Worm (Caenorhabditis elegans) whole organism, L2 larva: ENCODE data around the gene T21C12.8.
A peak's percentile ranks its signal among the peaks of the same experiment; 100 is the strongest.

ENCODE experiments used
- C34F6.9 ChIP-seq: fragments of 150-350 bp; optimal IDR thresholded peaks from 2 replicates; lab custom pipeline; 2014; ENCODE audit warnings: missing biosample characterization, missing genetic modification characterization
- F13H6.1 ChIP-seq: sonication (generic microtip); optimal IDR thresholded peaks from 2 replicates; lab custom pipeline; 2016; ENCODE audit warnings: missing genetic modification characterization, missing compliant biosample characterization
- R02D3.7 ChIP-seq: fragments of 150-350 bp; optimal IDR thresholded peaks from 2 replicates; lab custom pipeline; 2014; ENCODE audit warnings: missing biosample characterization, missing genetic modification characterization
- Y55F3AM.14 ChIP-seq: fragments of 200-800 bp; sonication (Bioruptor generic); optimal IDR thresholded peaks from 2 replicates; lab custom pipeline; 2018; ENCODE audit warnings: mild to moderate bottlenecking, missing genetic modification characterization, missing compliant biosample characterization
- ZK546.5 ChIP-seq: sonication (generic microtip); optimal IDR thresholded peaks from 2 replicates; lab custom pipeline; 2017; ENCODE audit warnings: missing biosample characterization, missing genetic modification characterization
- alr-1 ChIP-seq: fragments of 150-350 bp; optimal IDR thresholded peaks from 2 replicates; lab custom pipeline; 2014; ENCODE audit warnings: missing biosample characterization, missing genetic modification characterization
- aly-2 ChIP-seq: fragments of 150-350 bp; optimal IDR thresholded peaks from 2 replicates; lab custom pipeline; 2014; ENCODE audit warnings: missing biosample characterization, missing genetic modification characterization
- ama-1 ChIP-seq: fragments of 150-350 bp; optimal IDR thresholded peaks from 2 replicates; lab custom pipeline; 2018; ENCODE audit warnings: inconsistent platforms
- crh-2 ChIP-seq: sonication (generic microtip); optimal IDR thresholded peaks from 2 replicates; lab custom pipeline; 2017; ENCODE audit warnings: missing biosample characterization, missing genetic modification characterization
- egl-27 ChIP-seq: sonication (generic microtip); optimal IDR thresholded peaks from 3 replicates; lab custom pipeline; 2017; ENCODE audit warnings: missing biosample characterization, missing genetic modification reagents, missing genetic modification characterization
- fos-1 ChIP-seq: fragments of 150-350 bp; optimal IDR thresholded peaks from 2 replicates; lab custom pipeline; 2014; ENCODE audit warnings: missing biosample characterization, missing genetic modification characterization
- gmeb-1 ChIP-seq: fragments of 150-350 bp; optimal IDR thresholded peaks from 2 replicates; lab custom pipeline; 2014; ENCODE audit warnings: missing biosample characterization, missing genetic modification characterization
- lin-11 ChIP-seq: fragments of 150-350 bp; sonication (generic microtip); optimal IDR thresholded peaks from 2 replicates; lab custom pipeline; 2014; ENCODE audit warnings: missing biosample characterization, missing genetic modification characterization, inconsistent platforms, mixed read lengths
- lin-13 ChIP-seq: fragments of 150-350 bp; optimal IDR thresholded peaks from 2 replicates; lab custom pipeline; 2014; ENCODE audit warnings: missing biosample characterization, missing genetic modification reagents, missing genetic modification characterization
- lsy-2 ChIP-seq, 2 experiments: fragments of 150-350 bp in 1 of 2; sonication (generic microtip) in 1 of 2; optimal IDR thresholded peaks; 2 replicates each; lab custom pipeline; 2014 to 2017; ENCODE audit warnings: missing biosample characterization in 2 of 2, missing genetic modification characterization in 2 of 2
- mab-5 ChIP-seq: fragments of 150-350 bp; optimal IDR thresholded peaks from 2 replicates; lab custom pipeline; 2014; ENCODE audit warnings: missing biosample characterization, missing genetic modification characterization
- mbf-1 ChIP-seq: sonication (generic microtip); optimal IDR thresholded peaks from 2 replicates; lab custom pipeline; 2017; ENCODE audit warnings: missing biosample characterization, missing genetic modification characterization
- mdl-1 ChIP-seq, 2 experiments: fragments of 150-350 bp in 1 of 2; sonication (generic microtip) in 1 of 2; optimal IDR thresholded peaks; 2 replicates each; lab custom pipeline; 2017; ENCODE audit warnings: missing biosample characterization in 2 of 2, missing genetic modification characterization in 2 of 2
- nhr-10 ChIP-seq: sonication (generic microtip); optimal IDR thresholded peaks from 2 replicates; lab custom pipeline; 2017; ENCODE audit warnings: missing biosample characterization, missing genetic modification characterization
- nhr-12 ChIP-seq: fragments of 150-350 bp; optimal IDR thresholded peaks from 2 replicates; lab custom pipeline; 2014; ENCODE audit warnings: missing biosample characterization, missing genetic modification characterization
- nhr-129 ChIP-seq: fragments of 150-350 bp; optimal IDR thresholded peaks from 2 replicates; lab custom pipeline; 2014; ENCODE audit warnings: missing biosample characterization, missing genetic modification characterization
- nhr-21 ChIP-seq: fragments of 150-350 bp; optimal IDR thresholded peaks from 2 replicates; lab custom pipeline; 2014; ENCODE audit warnings: missing biosample characterization, missing genetic modification characterization
- nhr-23 ChIP-seq: fragments of 150-350 bp; optimal IDR thresholded peaks from 2 replicates; lab custom pipeline; 2014; ENCODE audit warnings: missing biosample characterization, missing genetic modification reagents, missing genetic modification characterization
- nhr-237 ChIP-seq: fragments of 150-350 bp; optimal IDR thresholded peaks from 2 replicates; lab custom pipeline; 2014; ENCODE audit warnings: missing biosample characterization, missing genetic modification characterization
- nhr-25 ChIP-seq: fragments of 150-350 bp; sonication (generic microtip); optimal IDR thresholded peaks from 3 replicates; lab custom pipeline; 2014; ENCODE audit warnings: missing biosample characterization, missing genetic modification characterization
- nhr-6 ChIP-seq: fragments of 150-350 bp; optimal IDR thresholded peaks from 2 replicates; lab custom pipeline; 2014; ENCODE audit warnings: missing biosample characterization, missing genetic modification characterization
- nhr-77 ChIP-seq: fragments of 150-350 bp; optimal IDR thresholded peaks from 2 replicates; lab custom pipeline; 2014; ENCODE audit warnings: missing biosample characterization, missing genetic modification characterization
- peb-1 ChIP-seq: fragments of 150-350 bp; optimal IDR thresholded peaks from 2 replicates; lab custom pipeline; 2014; ENCODE audit warnings: missing biosample characterization, missing genetic modification characterization
- sem-4 ChIP-seq: fragments of 150-350 bp; optimal IDR thresholded peaks from 2 replicates; lab custom pipeline; 2014; ENCODE audit warnings: missing biosample characterization, missing genetic modification reagents, missing genetic modification characterization
- skn-1 ChIP-seq: sonication (generic microtip); optimal IDR thresholded peaks from 2 replicates; lab custom pipeline; 2017; ENCODE audit warnings: missing biosample characterization, missing genetic modification characterization
- sma-3 ChIP-seq: sonication (generic microtip); optimal IDR thresholded peaks from 2 replicates; lab custom pipeline; 2016; ENCODE audit warnings: missing genetic modification reagents, missing genetic modification characterization, missing compliant biosample characterization
- sma-9 ChIP-seq, 2 experiments: fragments of 150-350 bp in 1 of 2; sonication (generic microtip) in 1 of 2; optimal IDR thresholded peaks; 2 replicates each; lab custom pipeline; 2014 to 2016; ENCODE audit warnings: missing genetic modification characterization in 2 of 2, mild to moderate bottlenecking in 1 of 2, missing biosample characterization in 1 of 2, missing compliant biosample characterization in 1 of 2, missing genetic modification reagents in 1 of 2, moderate library complexity in 1 of 2
- snpc-4 ChIP-seq: fragments of 150-350 bp; optimal IDR thresholded peaks from 2 replicates; lab custom pipeline; 2014; ENCODE audit warnings: missing biosample characterization, missing genetic modification characterization
- unc-39 ChIP-seq: fragments of 150-350 bp; optimal IDR thresholded peaks from 2 replicates; lab custom pipeline; 2014; ENCODE audit warnings: missing biosample characterization, missing genetic modification characterization
- unc-55 ChIP-seq: fragments of 150-350 bp; sonication (generic microtip); optimal IDR thresholded peaks from 3 replicates; lab custom pipeline; 2014; ENCODE audit warnings: missing biosample characterization, missing genetic modification reagents, missing genetic modification characterization
- unc-62 ChIP-seq: fragments of 150-350 bp; optimal IDR thresholded peaks from 2 replicates; lab custom pipeline; 2014; ENCODE audit warnings: missing biosample characterization, missing genetic modification reagents, missing genetic modification characterization
- ztf-1 ChIP-seq: fragments of 200-800 bp; sonication (Bioruptor generic); conservative IDR thresholded peaks from 2 replicates; pipeline ENCODE4 v1.3.6; 2022; ENCODE audit warnings: missing genetic modification characterization, missing compliant biosample characterization
- ztf-11 ChIP-seq: sonication (generic microtip); optimal IDR thresholded peaks from 2 replicates; lab custom pipeline; 2017; ENCODE audit warnings: missing biosample characterization, missing genetic modification characterization
- ztf-4 ChIP-seq: fragments of 150-350 bp; optimal IDR thresholded peaks from 2 replicates; lab custom pipeline; 2014; ENCODE audit warnings: missing biosample characterization, missing genetic modification characterization

Gene T21C12.8

DNA sequence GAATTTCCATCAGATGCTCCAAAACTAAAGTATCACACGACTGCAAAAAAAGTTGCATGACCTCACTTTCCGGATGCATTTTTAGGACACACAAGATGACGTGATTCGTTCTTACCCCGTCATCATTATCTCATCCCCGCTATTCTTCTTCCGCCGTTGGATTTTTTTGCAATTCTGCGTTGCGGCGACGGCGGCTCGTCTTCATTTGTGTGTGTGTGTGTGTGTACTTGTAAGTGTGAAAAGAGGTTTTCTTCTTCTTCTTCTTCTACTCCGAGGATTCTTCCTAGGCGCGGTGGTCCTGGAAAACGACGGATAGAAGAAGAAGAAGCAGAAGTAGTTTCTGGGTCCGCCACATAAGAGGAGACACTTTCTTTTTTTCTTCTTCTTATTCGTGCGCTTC, 37.1 kb downstream of the T21C12.8 start:
- TF ChIP-seq ztf-11 (no peak), unc-55 (GFP tag; lab: Kevin White, UChicago) (peak; percentile 53), nhr-23 (tag; lab: Kevin White, UChicago) (no peak), sem-4 (tag; lab: Kevin White, UChicago) (no peak), R02D3.7 (tag; lab: Kevin White, UChicago) (no peak), unc-62 (no peak), crh-2 (no peak)

DNA sequence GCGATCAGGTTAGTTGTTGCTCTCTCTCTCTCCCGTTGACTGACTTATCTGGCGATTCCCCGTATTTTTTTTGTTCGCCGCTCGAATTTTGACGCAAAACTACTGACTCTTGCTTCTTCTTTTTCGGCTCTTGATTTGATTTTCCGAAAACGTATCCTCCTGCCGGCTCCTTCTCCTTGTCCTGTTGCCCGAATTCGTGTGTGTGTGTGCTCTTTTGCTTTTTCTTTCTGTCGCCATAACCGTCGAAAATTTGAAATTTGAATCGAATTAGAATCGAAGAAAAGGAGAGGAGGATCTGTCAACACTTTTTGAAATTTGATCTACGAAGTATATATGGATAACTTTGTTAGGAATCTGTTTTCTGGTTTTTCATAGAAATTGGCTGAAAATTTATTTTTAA, 40.3 kb downstream of the T21C12.8 start:
- no peak for TF ChIP-seq lin-11 (tag; lab: Kevin White, UChicago)
- no peak for TF ChIP-seq snpc-4 (tag; lab: Kevin White, UChicago)
- TF ChIP-seq nhr-25 (tag; lab: Kevin White, UChicago), result no peak
- no peak for TF ChIP-seq ztf-1 (GFP tag; lab: Robert Waterston, UW)
- no peak for TF ChIP-seq nhr-12 (tag; lab: Kevin White, UChicago)
- no peak for TF ChIP-seq nhr-77
- no peak for TF ChIP-seq Y55F3AM.14 (GFP tag; lab: Kevin White, UChicago)
- TF ChIP-seq ZK546.5 (tag; lab: Kevin White, UChicago), result no peak
- TF ChIP-seq peb-1, result no peak
- TF ChIP-seq nhr-129 (tag; lab: Kevin White, UChicago), result no peak
- no peak for TF ChIP-seq fos-1
- no peak for TF ChIP-seq aly-2 (tag; lab: Kevin White, UChicago)
- TF ChIP-seq sma-9 (GFP tag; optimal IDR thresholded peaks at IDR 0.05; lab: Kevin White, UChicago), result no peak
- no peak for TF ChIP-seq sma-9 (tag; optimal IDR thresholded peaks at IDR 0.05; lab: Kevin White, UChicago)
- TF ChIP-seq nhr-237 (tag; lab: Kevin White, UChicago), result no peak
- TF ChIP-seq alr-1 (tag; lab: Kevin White, UChicago), result no peak

DNA sequence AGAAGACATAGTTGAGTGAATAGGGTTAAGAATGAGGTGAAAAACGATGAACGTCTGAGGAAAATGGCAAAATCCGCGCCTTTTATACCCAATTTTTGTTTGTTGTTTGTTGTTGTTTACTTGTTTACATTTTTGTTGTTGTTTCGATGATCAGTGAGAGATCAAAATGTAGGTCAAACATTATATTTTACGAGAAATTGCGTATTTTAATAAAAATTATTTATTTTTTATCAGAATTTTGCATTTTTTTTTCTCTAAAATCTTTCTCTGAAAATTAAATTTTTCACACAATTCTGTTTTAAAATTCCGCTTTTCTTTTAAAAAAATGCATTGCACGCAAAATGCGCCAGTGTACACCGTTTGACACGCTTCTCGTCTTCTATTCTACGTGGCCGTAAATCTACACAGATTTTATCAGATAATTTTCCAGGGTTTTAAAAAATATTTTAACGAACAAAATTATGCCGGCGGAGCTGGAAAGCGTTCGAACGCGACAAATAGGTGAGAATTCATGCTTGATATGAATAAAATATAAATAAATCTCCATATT, 46.1 kb downstream of the T21C12.8 start, which contains the start of the genes sip-1 and sly-1:
sip-1 (minus strand) TSS at position 103 of the 550 bp plus-strand sequence.
sly-1 (plus strand) TSS at position 360 of the 550 bp plus-strand sequence.
- TF ChIP-seq fos-1, result peak; percentile 74
- no peak for TF ChIP-seq ztf-4 (tag; lab: Kevin White, UChicago)
- peak; percentile 70 for TF ChIP-seq sma-9 (GFP tag; optimal IDR thresholded peaks at IDR 0.05; lab: Kevin White, UChicago)
- TF ChIP-seq sma-9 (tag; optimal IDR thresholded peaks at IDR 0.05; lab: Kevin White, UChicago), result no peak
- TF ChIP-seq alr-1 (tag; lab: Kevin White, UChicago), result no peak
- no peak for TF ChIP-seq nhr-23 (tag; lab: Kevin White, UChicago)
- TF ChIP-seq nhr-21 (tag; lab: Kevin White, UChicago), result peak; percentile 58
- TF ChIP-seq egl-27, result peak; percentile 44
- TF ChIP-seq sem-4 (tag; lab: Kevin White, UChicago), result peak; percentile 38
- peak; percentile 73 for TF ChIP-seq mab-5 (tag; lab: Kevin White, UChicago)
- TF ChIP-seq nhr-237 (tag; lab: Kevin White, UChicago), result no peak
- TF ChIP-seq C34F6.9 (tag; lab: Kevin White, UChicago), result peak; percentile 97
- TF ChIP-seq crh-2, result peak; percentile 97
- TF ChIP-seq skn-1, result no peak
- TF ChIP-seq mbf-1 (tag; lab: Kevin White, UChicago), result no peak
- peak in 1 of 2 experiments; percentile 17 for TF ChIP-seq mdl-1 (tag; optimal IDR thresholded peaks at IDR 0.05; lab: Kevin White, UChicago)
- peak; percentile 96 for TF ChIP-seq gmeb-1 (tag; lab: Kevin White, UChicago)
- no peak for TF ChIP-seq nhr-12 (tag; lab: Kevin White, UChicago)
- TF ChIP-seq unc-39 (tag; lab: Kevin White, UChicago), result no peak
- peak; percentile 86 for TF ChIP-seq lin-13
- TF ChIP-seq nhr-10, result peak; percentile 49
- TF ChIP-seq nhr-6 (tag; lab: Kevin White, UChicago), result peak; percentile 58
- TF ChIP-seq peb-1, result no peak
- no peak for TF ChIP-seq ZK546.5 (tag; lab: Kevin White, UChicago)
- TF ChIP-seq unc-55 (GFP tag; lab: Kevin White, UChicago), result peak; percentile 91
- peak; percentile 67 for TF ChIP-seq sma-3
- TF ChIP-seq nhr-25 (tag; lab: Kevin White, UChicago), result peak; percentile 82
- TF ChIP-seq nhr-129 (tag; lab: Kevin White, UChicago), result peak; percentile 34
- peak; percentile 70 for TF ChIP-seq R02D3.7 (tag; lab: Kevin White, UChicago)
- peak; percentile 36 for TF ChIP-seq ama-1 (lab: Kevin White, UChicago)
- TF ChIP-seq snpc-4 (tag; lab: Kevin White, UChicago), result peak; percentile 16
- peak; percentile 82 to 93 for TF ChIP-seq lsy-2 (tag; optimal IDR thresholded peaks at IDR 0.05; lab: Kevin White, UChicago)
- peak; percentile 60 for TF ChIP-seq F13H6.1 (tag; lab: Kevin White, UChicago)
